Fruit fly (Drosophila melanogaster): ENCODE results near the gene Cdk12.

dm6 chr3L:21471895-21472294 is 44.2 kb upstream of the Cdk12 start:
- TF ChIP-seq Nf-YC (tag; optimal IDR thresholded peaks at IDR 0.05) (no peak), CG17361 (GFP tag; IDR thresholded peaks at IDR 0.05) (no peak), Bteb2 (GFP tag; optimal IDR thresholded peaks at IDR 0.05) (no peak), Elba2 (GFP tag; optimal IDR thresholded peaks at IDR 0.05) (no peak), prd (optimal IDR thresholded peaks at IDR 0.05) (no peak), prd (GFP tag; IDR thresholded peaks at IDR 0.05) (no peak), nerfin-1 (tag; optimal IDR thresholded peaks at IDR 0.05) (no peak), Dref (GFP tag; IDR thresholded peaks at IDR 0.05) (no peak), tll (GFP tag; optimal IDR thresholded peaks at IDR 0.05) (no peak)

Measured in whole organism, embryonic.